Fruit fly (Drosophila melanogaster): ENCODE data around the gene ATPsynE.
A peak's percentile ranks its signal among the peaks of the same experiment; 100 is the strongest.

ATPsynE gene

dm6 chr3R:14346838-14347745 is 20.3 kb downstream of the ATPsynE start (continued):
- TF ChIP-seq CG1233 (GFP tag; optimal IDR thresholded peaks at IDR 0.05) (peak; percentile 15), CG17359 (tag; optimal IDR thresholded peaks at IDR 0.05) (peak; percentile 66), CG11695 (GFP tag; IDR thresholded peaks at IDR 0.05) (peak; percentile 64), CG11723 (GFP tag; optimal IDR thresholded peaks at IDR 0.05) (peak; percentile 40), CG2120 (GFP tag; optimal IDR thresholded peaks at IDR 0.05) (peak; percentile 76), Deaf1 (tag; optimal IDR thresholded peaks at IDR 0.05) (peak; percentile 90), corto (GFP tag; optimal IDR thresholded peaks at IDR 0.05) (no peak), Jarid2 (GFP tag; optimal IDR thresholded peaks at IDR 0.05) (peak; percentile 25), tio (GFP tag; optimal IDR thresholded peaks at IDR 0.05) (peak; percentile 66), Sox102F (GFP tag; optimal IDR thresholded peaks at IDR 0.05) (peak; percentile 70), Hr3 (GFP tag; optimal IDR thresholded peaks at IDR 0.05) (peak; percentile 29), ind (GFP tag; optimal IDR thresholded peaks at IDR 0.05) (peak; percentile 48), gsb (GFP tag; IDR thresholded peaks at IDR 0.05) (peak; percentile 16; the same call in 1 of the 2 replicates), tin (GFP tag; optimal IDR thresholded peaks at IDR 0.05) (peak; percentile 48), CG1603 (tag; optimal IDR thresholded peaks at IDR 0.05) (peak; percentile 3), jumu (GFP tag; optimal IDR thresholded peaks at IDR 0.05) (peak; percentile 23), sob (GFP tag; IDR thresholded peaks at IDR 0.05) (peak; percentile 49; the same call in 1 of the 2 replicates), HLH3B (GFP tag; IDR thresholded peaks at IDR 0.05) (peak; percentile 40; the same call in 1 of the 2 replicates), CG15011 (GFP tag; optimal IDR thresholded peaks at IDR 0.05) (peak; percentile 42), CG4424 (GFP tag; optimal IDR thresholded peaks at IDR 0.05) (peak; percentile 64), run (tag; optimal IDR thresholded peaks at IDR 0.05) (peak; percentile 10), CG10274 (GFP tag; optimal IDR thresholded peaks at IDR 0.05) (peak; percentile 44), CG4730 (GFP tag; IDR thresholded peaks at IDR 0.05) (0 out of 2 replicates have a peak, but pooled peaks have one; percentile 32), Fer1 (GFP tag; optimal IDR thresholded peaks at IDR 0.05) (peak; percentile 66), CG12219 (GFP tag; optimal IDR thresholded peaks at IDR 0.05) (peak; percentile 40), unc-4 (GFP tag; IDR thresholded peaks at IDR 0.05; ENCODE audit: partially characterized antibody) (0 out of 2 replicates have a peak, but pooled peaks have one; percentile 29), CG13424 (tag; optimal IDR thresholded peaks at IDR 0.05) (peak; percentile 51), dmrt99B (tag; optimal IDR thresholded peaks at IDR 0.05) (peak; percentile 79), NfI (GFP tag; optimal IDR thresholded peaks at IDR 0.05) (peak; percentile 68), CG17328 (GFP tag; IDR thresholded peaks at IDR 0.05) (peak; percentile 52; the same call in 1 of the 2 replicates), CG6254 (GFP tag; optimal IDR thresholded peaks at IDR 0.05) (peak; percentile 38), CG1602 (GFP tag; optimal IDR thresholded peaks at IDR 0.05) (peak; percentile 26), ttk (GFP tag; IDR thresholded peaks at IDR 0.05) (no peak), yki (optimal IDR thresholded peaks at IDR 0.05) (no peak), Dip3 (GFP tag; optimal IDR thresholded peaks at IDR 0.05) (peak; percentile 21), unpg (GFP tag; optimal IDR thresholded peaks at IDR 0.05) (peak; percentile 60), CG18599 (GFP tag; optimal IDR thresholded peaks at IDR 0.05) (peak; percentile 88), CG7556 (GFP tag; optimal IDR thresholded peaks at IDR 0.05) (peak; percentile 84), E2f1 (GFP tag; IDR thresholded peaks at IDR 0.05) (peak; percentile 27; the same call in 1 of the 2 replicates), ewg (GFP tag; optimal IDR thresholded peaks at IDR 0.05) (no peak), Aef1 (GFP tag; IDR thresholded peaks at IDR 0.05) (peak; percentile 24; the same call in 1 of the 3 replicates), toy (GFP tag; IDR thresholded peaks at IDR 0.05) (peak; percentile 16; the same call in 1 of the 2 replicates), CG8924 (tag; optimal IDR thresholded peaks at IDR 0.05) (peak; percentile 65), vfl (GFP tag; optimal IDR thresholded peaks at IDR 0.05) (no peak), CG13775 (GFP tag; optimal IDR thresholded peaks at IDR 0.05) (peak; percentile 53), CG10147 (GFP tag; optimal IDR thresholded peaks at IDR 0.05) (peak; percentile 63), CG31441 (GFP tag; IDR thresholded peaks at IDR 0.05) (peak; percentile 77), CG14710 (tag; optimal IDR thresholded peaks at IDR 0.05) (peak; percentile 31)
